Fruit fly (Drosophila melanogaster) whole organism, prepupa: ENCODE results near the gene CG31650.

Source experiments
- Blimp-1 ChIP-seq: fragments of 200-800 bp; sonication (Bioruptor generic); optimal IDR thresholded peaks from 3 replicates; lab custom pipeline; 2017; ENCODE audit warnings: missing biosample characterization, missing genetic modification characterization, mild to moderate bottlenecking, moderate library complexity, missing genetic modification reagents
- CG10631 ChIP-seq: fragments of 200-800 bp; sonication (Bioruptor generic); optimal IDR thresholded peaks from 2 replicates; lab custom pipeline; 2016; ENCODE audit warnings: missing biosample characterization, missing genetic modification characterization
- CG11294 ChIP-seq: fragments of 200-800 bp; sonication (Bioruptor generic); IDR thresholded peaks from 2 replicates; pipeline ENCODE4 v1.3.6; 2022; ENCODE audit warnings: missing biosample characterization, missing genetic modification characterization
- CG11762 ChIP-seq: fragments of 200-800 bp; sonication (Bioruptor generic); optimal IDR thresholded peaks from 3 replicates; lab custom pipeline; 2016; ENCODE audit warnings: missing biosample characterization, missing genetic modification characterization; ENCODE audit not compliant: insufficient read depth
- CG11902 ChIP-seq: fragments of 200-800 bp; sonication (Bioruptor generic); optimal IDR thresholded peaks from 3 replicates; lab custom pipeline; 2016; ENCODE audit warnings: missing biosample characterization, missing genetic modification characterization
- CG15336 ChIP-seq: fragments of 200-800 bp; sonication (Bioruptor generic); IDR thresholded peaks from 2 replicates; pipeline ENCODE4 v1.3.6; 2022; ENCODE audit warnings: missing biosample characterization, missing genetic modification characterization
- CG3032 ChIP-seq: fragments of 200-800 bp; optimal IDR thresholded peaks from 2 replicates; lab custom pipeline; 2019; ENCODE audit warnings: missing biosample characterization, mild to moderate bottlenecking, missing genetic modification characterization, moderate library complexity
- CG32006 ChIP-seq: fragments of 200-800 bp; sonication (Bioruptor generic); optimal IDR thresholded peaks from 3 replicates; lab custom pipeline; 2017; ENCODE audit warnings: missing biosample characterization, mild to moderate bottlenecking, missing genetic modification characterization
- CG34406 ChIP-seq: fragments of 200-800 bp; sonication (Bioruptor generic); optimal IDR thresholded peaks from 3 replicates; lab custom pipeline; 2016; ENCODE audit warnings: missing biosample characterization, missing genetic modification characterization
- CG3919 ChIP-seq: fragments of 200-800 bp; sonication (Bioruptor generic); optimal IDR thresholded peaks from 3 replicates; lab custom pipeline; 2016; ENCODE audit warnings: missing biosample characterization, missing genetic modification characterization
- CG4318 ChIP-seq: fragments of 200-800 bp; sonication (Bioruptor generic); optimal IDR thresholded peaks from 3 replicates; lab custom pipeline; 2017; ENCODE audit warnings: missing biosample characterization, mild to moderate bottlenecking, missing genetic modification characterization
- CG6163 ChIP-seq: fragments of 200-800 bp; sonication (Bioruptor generic); IDR thresholded peaks from 3 replicates; pipeline ENCODE4 v1.3.6; 2022; ENCODE audit warnings: missing biosample characterization, missing genetic modification characterization
- CG6276 ChIP-seq: fragments of 200-800 bp; sonication (Bioruptor generic); optimal IDR thresholded peaks from 2 replicates; lab custom pipeline; 2017; ENCODE audit warnings: missing biosample characterization, mild to moderate bottlenecking, missing genetic modification characterization
- CG6792 ChIP-seq: fragments of 200-800 bp; sonication (Bioruptor generic); optimal IDR thresholded peaks from 3 replicates; lab custom pipeline; 2016; ENCODE audit warnings: missing biosample characterization, missing genetic modification characterization
- CG6854 ChIP-seq: fragments of 200-800 bp; sonication (Bioruptor generic); optimal IDR thresholded peaks from 2 replicates; lab custom pipeline; 2017; ENCODE audit warnings: missing biosample characterization, mild to moderate bottlenecking, missing genetic modification characterization
- CG7368 ChIP-seq: fragments of 200-800 bp; sonication (Bioruptor generic); optimal IDR thresholded peaks from 3 replicates; lab custom pipeline; 2016; ENCODE audit warnings: missing biosample characterization, missing genetic modification characterization
- CG8119 ChIP-seq: fragments of 200-800 bp; sonication (Bioruptor generic); IDR thresholded peaks from 3 replicates; pipeline ENCODE4 v1.3.6; 2022; ENCODE audit warnings: missing biosample characterization, missing genetic modification characterization
- CG8319 ChIP-seq: fragments of 200-800 bp; sonication (Bioruptor generic); optimal IDR thresholded peaks from 3 replicates; lab custom pipeline; 2016; ENCODE audit warnings: missing biosample characterization, missing genetic modification characterization
- Eip78C ChIP-seq: fragments of 200-800 bp; sonication (Bioruptor generic); peaks from one replicate; lab custom pipeline; 2016; ENCODE audit warnings: missing biosample characterization, missing genetic modification characterization
- Eip93F ChIP-seq: fragments of 200-800 bp; sonication (Bioruptor generic); optimal IDR thresholded peaks from 2 replicates; lab custom pipeline; 2016; ENCODE audit warnings: missing biosample characterization, mild to moderate bottlenecking, missing genetic modification characterization
- Ets21C ChIP-seq: fragments of 200-800 bp; sonication (Bioruptor generic); optimal IDR thresholded peaks from 3 replicates; lab custom pipeline; 2016; ENCODE audit warnings: missing biosample characterization, missing genetic modification characterization
- Ets96B ChIP-seq: fragments of 200-800 bp; optimal IDR thresholded peaks from 2 replicates; lab custom pipeline; 2019; ENCODE audit warnings: missing biosample characterization, mild to moderate bottlenecking, missing genetic modification characterization, moderate library complexity
- Gug ChIP-seq: fragments of 200-800 bp; sonication (Bioruptor generic); IDR thresholded peaks from 2 replicates; pipeline ENCODE4 v1.3.6; 2022; ENCODE audit warnings: missing biosample characterization, missing genetic modification characterization
- Hr38 ChIP-seq: sonication (Bioruptor generic); optimal IDR thresholded peaks from 2 replicates; lab custom pipeline; 2016; ENCODE audit warnings: missing biosample characterization, missing genetic modification characterization
- Hr39 ChIP-seq: fragments of 200-800 bp; sonication (Bioruptor generic); optimal IDR thresholded peaks from 2 replicates; lab custom pipeline; 2016; ENCODE audit warnings: missing biosample characterization, missing genetic modification characterization
- Hr4 ChIP-seq: fragments of 200-800 bp; sonication (Bioruptor generic); optimal IDR thresholded peaks from 3 replicates; lab custom pipeline; 2016; ENCODE audit warnings: missing biosample characterization, missing genetic modification characterization
- Lpt ChIP-seq: fragments of 200-800 bp; sonication (Bioruptor generic); optimal IDR thresholded peaks from 3 replicates; lab custom pipeline; 2016; ENCODE audit warnings: missing biosample characterization, missing genetic modification characterization
- OdsH ChIP-seq: fragments of 200-800 bp; sonication (Bioruptor generic); optimal IDR thresholded peaks from 3 replicates; lab custom pipeline; 2016; ENCODE audit warnings: missing biosample characterization, missing genetic modification characterization
- Smox ChIP-seq: fragments of 200-800 bp; sonication (Bioruptor generic); optimal IDR thresholded peaks from 3 replicates; lab custom pipeline; 2016; ENCODE audit warnings: missing biosample characterization, missing genetic modification characterization
- Sox14 ChIP-seq: fragments of 200-800 bp; sonication (Bioruptor generic); optimal IDR thresholded peaks from 3 replicates; lab custom pipeline; 2016; ENCODE audit warnings: missing biosample characterization, missing genetic modification characterization
- Sox15 ChIP-seq: fragments of 200-800 bp; sonication (Bioruptor generic); optimal IDR thresholded peaks from 3 replicates; lab custom pipeline; 2016; ENCODE audit warnings: missing biosample characterization, missing genetic modification characterization
- achi ChIP-seq: fragments of 200-800 bp; sonication (Bioruptor generic); optimal IDR thresholded peaks from 3 replicates; lab custom pipeline; 2016; ENCODE audit warnings: missing biosample characterization, missing genetic modification characterization
- acj6 ChIP-seq: fragments of 200-800 bp; sonication (Bioruptor generic); optimal IDR thresholded peaks from 3 replicates; lab custom pipeline; 2016; ENCODE audit warnings: missing biosample characterization, missing genetic modification characterization
- eg ChIP-seq: fragments of 200-800 bp; sonication (Bioruptor generic); IDR thresholded peaks from 3 replicates; pipeline ENCODE4 v1.3.6; 2022; ENCODE audit warnings: missing biosample characterization, missing genetic modification characterization
- fd59A ChIP-seq: fragments of 200-800 bp; sonication (Bioruptor generic); optimal IDR thresholded peaks from 2 replicates; lab custom pipeline; 2017; ENCODE audit warnings: missing biosample characterization, mild to moderate bottlenecking, missing genetic modification characterization, missing genetic modification reagents
- fd85E ChIP-seq: fragments of 200-800 bp; sonication (Bioruptor generic); optimal IDR thresholded peaks from 3 replicates; lab custom pipeline; 2016; ENCODE audit warnings: missing biosample characterization, missing genetic modification characterization
- fkh ChIP-seq: fragments of 200-800 bp; sonication (Bioruptor generic); optimal IDR thresholded peaks from 3 replicates; lab custom pipeline; 2017; ENCODE audit warnings: missing biosample characterization, mild to moderate bottlenecking, missing genetic modification characterization, moderate library complexity
- net ChIP-seq: fragments of 200-800 bp; sonication (Bioruptor generic); optimal IDR thresholded peaks from 3 replicates; lab custom pipeline; 2016; ENCODE audit warnings: missing biosample characterization, missing genetic modification characterization
- pdm3 ChIP-seq: fragments of 200-800 bp; sonication (Bioruptor generic); optimal IDR thresholded peaks from 3 replicates; lab custom pipeline; 2016; ENCODE audit warnings: missing biosample characterization, missing genetic modification characterization
- svp ChIP-seq: fragments of 200-800 bp; sonication (Bioruptor generic); peaks from one replicate; lab custom pipeline; 2016; ENCODE audit warnings: missing biosample characterization, missing genetic modification characterization
- vri ChIP-seq: fragments of 200-800 bp; sonication (Bioruptor generic); optimal IDR thresholded peaks from 3 replicates; lab custom pipeline; 2016; ENCODE audit warnings: missing biosample characterization, mild to moderate bottlenecking, missing genetic modification characterization

The CG31650 gene

DNA sequence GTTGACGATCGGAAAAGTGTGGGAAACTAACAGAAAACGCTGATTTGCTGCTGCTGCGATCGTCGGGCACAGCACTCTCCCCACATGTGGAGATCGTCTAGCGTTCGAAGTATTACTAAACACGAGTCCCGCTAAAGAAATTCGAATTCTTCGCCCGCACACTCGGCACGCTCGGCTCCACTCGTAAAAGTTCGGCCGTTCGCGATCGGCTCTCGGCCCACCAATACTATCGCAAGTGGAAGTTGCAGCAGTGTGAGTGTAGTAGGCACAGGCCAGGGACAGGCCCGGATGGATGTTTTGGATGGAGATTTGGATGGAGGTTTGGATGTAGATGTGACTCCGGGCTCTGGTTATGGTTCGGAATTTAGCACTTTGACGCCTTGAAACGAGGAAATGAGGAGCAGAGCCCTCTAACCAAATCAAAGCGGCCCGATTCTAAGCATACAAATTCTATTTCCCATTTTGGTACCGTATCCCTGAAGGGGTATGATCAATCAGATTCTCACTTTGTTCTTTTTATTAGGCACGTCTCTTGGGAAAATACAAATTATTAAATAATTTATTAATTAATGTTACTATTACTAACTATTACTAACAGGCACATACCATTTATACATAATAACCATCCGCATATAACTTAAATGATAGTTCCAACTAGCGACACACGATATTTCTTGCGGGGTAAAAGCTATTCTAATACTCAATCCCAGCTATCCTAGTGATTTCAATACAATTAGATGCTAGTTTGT is 17.0 kb downstream of the CG31650 start:
- TF ChIP-seq CG11902 (GFP tag; lab: Kevin White, UChicago) (no peak), CG3032 (tag; lab: Kevin White, UChicago) (no peak), svp (GFP tag; lab: Kevin White, UChicago) (peak; percentile 39)

DNA sequence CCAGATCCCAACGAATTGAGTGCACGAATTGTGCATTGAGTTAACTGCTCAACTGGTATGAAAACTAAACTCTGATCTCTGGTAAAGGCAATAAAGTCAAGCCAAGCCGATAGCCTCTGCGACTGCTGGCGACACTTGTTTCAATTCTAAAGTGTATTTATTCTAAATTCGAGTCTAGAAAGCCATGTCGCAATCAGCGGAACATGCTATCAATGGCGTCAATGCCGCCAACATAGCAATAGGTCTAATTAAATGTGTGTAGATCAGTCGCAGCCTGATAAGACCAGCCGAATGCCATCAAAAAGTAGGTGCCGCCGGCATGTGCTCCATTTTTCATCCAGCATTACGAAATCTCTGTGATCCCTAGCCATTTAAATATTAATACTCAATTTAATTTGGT is 19.0 kb downstream of the CG31650 start:
- TF ChIP-seq CG11762 (GFP tag; lab: Kevin White, UChicago) (no peak), CG6854 (GFP tag; lab: Kevin White, UChicago) (no peak), fd85E (GFP tag; lab: Kevin White, UChicago) (no peak), Eip93F (GFP tag; lab: Kevin White, UChicago) (no peak), CG15336 (no peak), CG6163 (no peak), CG6792 (GFP tag; lab: Kevin White, UChicago) (no peak), OdsH (no peak), CG32006 (GFP tag; lab: Kevin White, UChicago) (no peak), Smox (no peak), acj6 (GFP tag; lab: Kevin White, UChicago) (no peak), Ets96B (no peak), Eip78C (GFP tag; lab: Kevin White, UChicago) (no peak), CG11294 (GFP tag; lab: Robert Waterston, UW) (no peak), CG7368 (no peak), Hr38 (GFP tag; lab: Kevin White, UChicago) (no peak), net (no peak), Hr4 (no peak), Sox15 (GFP tag; lab: Kevin White, UChicago) (no peak)

DNA sequence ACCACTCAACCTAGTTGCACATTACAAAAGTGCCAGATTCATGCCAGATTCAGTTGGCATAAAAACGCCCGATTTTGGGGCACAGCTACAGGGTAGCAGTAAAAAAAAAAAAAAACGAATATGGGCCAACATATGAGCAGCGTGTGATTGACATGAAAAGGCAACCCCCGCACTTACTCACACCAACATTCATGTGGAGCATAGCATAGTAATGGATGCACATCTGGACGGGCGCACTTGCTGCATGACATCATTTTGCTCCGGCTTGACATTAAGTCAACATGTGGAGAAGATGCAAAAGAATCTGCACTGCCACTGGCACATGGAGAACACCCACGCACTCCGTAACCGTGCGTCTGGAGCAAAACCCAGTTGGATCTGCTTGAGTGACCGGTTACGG is 21.9 kb downstream of the CG31650 start:
- no peak for TF ChIP-seq Lpt (GFP tag; lab: Kevin White, UChicago)
- TF ChIP-seq svp (GFP tag; lab: Kevin White, UChicago), result peak; percentile 22

DNA sequence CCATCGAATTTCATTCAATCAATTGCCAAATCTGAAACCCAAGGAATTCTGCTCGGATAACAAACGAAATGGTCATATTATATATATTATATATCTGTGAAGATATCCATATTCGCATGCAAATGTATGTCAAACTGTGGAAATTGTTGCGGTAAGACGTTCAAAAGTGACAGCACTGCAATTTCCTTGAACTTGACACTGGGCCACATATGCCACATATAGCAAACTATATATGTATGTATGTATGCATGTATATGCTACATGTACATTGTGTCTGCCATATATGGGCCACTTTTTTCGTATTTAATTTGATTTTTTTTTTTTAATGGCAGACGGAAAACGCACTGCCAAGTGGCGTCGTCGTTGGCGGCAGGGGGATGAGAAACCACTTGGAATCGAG is 24.0 kb downstream of the CG31650 start:
- TF ChIP-seq OdsH (no peak), Eip93F (GFP tag; lab: Kevin White, UChicago) (no peak), pdm3 (GFP tag; lab: Kevin White, UChicago) (no peak), CG10631 (no peak), achi (GFP tag; lab: Kevin White, UChicago) (no peak), Smox (no peak), CG7368 (no peak), Hr39 (GFP tag; lab: Kevin White, UChicago) (no peak)

DNA sequence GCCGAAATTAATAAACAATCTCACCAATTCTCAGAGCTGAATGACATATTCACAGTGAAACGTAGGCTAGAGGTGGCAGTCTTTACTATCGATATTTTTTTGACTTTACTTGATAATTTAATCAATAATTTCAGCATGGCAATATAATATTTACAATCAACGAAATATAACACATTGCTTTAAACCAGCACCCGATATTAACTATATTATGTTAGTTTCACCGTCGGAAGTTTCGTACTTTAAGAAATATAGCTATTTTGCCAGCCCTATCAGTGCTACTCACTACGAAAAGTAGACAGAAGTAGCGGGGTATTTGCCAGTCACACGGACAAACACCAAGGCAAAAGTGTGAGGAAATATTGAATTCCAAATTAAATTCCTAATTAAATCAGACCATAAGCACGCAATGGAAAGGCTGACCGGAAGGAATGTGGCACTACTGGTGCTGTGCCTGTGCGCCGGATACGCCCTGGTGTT is 33.7 kb downstream of the CG31650 start, which contains the start of the genes CG31917, Tfb5 and SelT:
TSS of gene CG31917 (minus strand) at position 51 of the 477 bp plus-strand sequence.
TSS of gene Tfb5 (minus strand) at position 51 of the 477 bp plus-strand sequence.
TSS of gene SelT (plus strand) at position 139 of the 477 bp plus-strand sequence.
- TF ChIP-seq svp (GFP tag; lab: Kevin White, UChicago), result peak; percentile 86
- no peak for TF ChIP-seq CG6276 (GFP tag; lab: Kevin White, UChicago)
- no peak for TF ChIP-seq fd59A (GFP tag; lab: Kevin White, UChicago)
- peak; percentile 42 for TF ChIP-seq CG6792 (GFP tag; lab: Kevin White, UChicago)
- no peak for TF ChIP-seq vri (GFP tag; lab: Kevin White, UChicago)
- TF ChIP-seq Hr39 (GFP tag; lab: Kevin White, UChicago), result peak; percentile 65
- TF ChIP-seq Gug (GFP tag; lab: Robert Waterston, UW), result no peak
- TF ChIP-seq CG7368, result no peak
- no peak for TF ChIP-seq CG15336
- TF ChIP-seq CG8319, result no peak
- no peak for TF ChIP-seq CG10631
- TF ChIP-seq Eip93F (GFP tag; lab: Kevin White, UChicago), result no peak
- peak; percentile 5 for TF ChIP-seq CG34406 (GFP tag; lab: Kevin White, UChicago)
- TF ChIP-seq CG11294 (GFP tag; lab: Robert Waterston, UW), result no peak
- peak; percentile 63; the same call in 2 of the 3 replicates for TF ChIP-seq eg
- peak; percentile 31 for TF ChIP-seq Sox15 (GFP tag; lab: Kevin White, UChicago)
- no peak for TF ChIP-seq fd85E (GFP tag; lab: Kevin White, UChicago)
- peak; percentile 65 for TF ChIP-seq acj6 (GFP tag; lab: Kevin White, UChicago)
- TF ChIP-seq CG11902 (GFP tag; lab: Kevin White, UChicago), result peak; percentile 1
- peak; percentile 48 for TF ChIP-seq CG3032 (tag; lab: Kevin White, UChicago)
- no peak for TF ChIP-seq Hr4
- TF ChIP-seq CG8119 (GFP tag; lab: Robert Waterston, UW), result no peak
- TF ChIP-seq Ets96B, result peak; percentile 52
- TF ChIP-seq OdsH, result no peak
- no peak for TF ChIP-seq Blimp-1 (GFP tag; lab: Kevin White, UChicago)
- peak; percentile 50 for TF ChIP-seq Sox14 (GFP tag; lab: Kevin White, UChicago)
- peak; percentile 54 for TF ChIP-seq Ets21C (GFP tag; lab: Kevin White, UChicago)
- TF ChIP-seq CG32006 (GFP tag; lab: Kevin White, UChicago), result no peak
- no peak for TF ChIP-seq CG4318
- TF ChIP-seq CG6163, result peak; percentile 12; the same call in 1 of the 3 replicates
- TF ChIP-seq CG3919, result no peak
- no peak for TF ChIP-seq fkh (GFP tag; lab: Kevin White, UChicago)
- TF ChIP-seq Smox, result peak; percentile 59
